Worm (Caenorhabditis elegans): ENCODE data around the gene nas-9.

The nas-9 gene

DNA sequence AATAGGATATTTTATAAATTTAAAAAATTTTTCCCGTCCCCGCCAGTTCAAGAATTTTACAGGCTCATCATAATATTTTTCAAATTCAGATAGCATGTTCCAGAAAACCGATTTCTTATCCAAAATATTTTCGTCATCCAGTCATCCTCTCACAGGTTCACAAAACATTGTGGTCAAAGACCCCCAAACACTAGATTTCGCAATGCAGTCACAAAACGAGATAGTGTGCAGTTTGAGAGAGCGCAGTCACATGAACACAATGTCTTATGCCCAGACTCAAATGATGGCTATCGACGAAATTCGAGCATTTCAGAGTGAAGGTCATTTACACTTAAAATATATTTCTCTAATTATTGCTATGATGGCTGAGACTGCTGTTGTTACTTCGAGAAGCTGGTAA lies 4.8 kb upstream of the nas-9 start, which contains the start of gene abhd-5.2 (continued):
- TF ChIP-seq dpl-1 (GFP tag; optimal IDR thresholded peaks at IDR 0.05), result peak; percentile 35 to 52 (median 38)
- TF ChIP-seq nhr-11 (tag; optimal IDR thresholded peaks at IDR 0.05), result peak; percentile 43
- no peak for TF ChIP-seq hlh-17 (GFP tag; optimal IDR thresholded peaks at IDR 0.05; ENCODE audit: borderline replicate concordance)
- TF ChIP-seq skn-1 (tag; optimal IDR thresholded peaks at IDR 0.05), result peak; percentile 79
- TF ChIP-seq C04F5.9 (tag; optimal IDR thresholded peaks at IDR 0.05), result no peak
- TF ChIP-seq nhr-76 (tag; optimal IDR thresholded peaks at IDR 0.05), result no peak
- no peak for TF ChIP-seq hlh-4 (tag; optimal IDR thresholded peaks at IDR 0.05)
- peak; percentile 78 for TF ChIP-seq snu-23 (GFP tag; optimal IDR thresholded peaks at IDR 0.05)
- TF ChIP-seq jun-1 (tag; optimal IDR thresholded peaks at IDR 0.05), result peak; percentile 32
- TF ChIP-seq mep-1 (tag; optimal IDR thresholded peaks at IDR 0.05), result peak; percentile 70
- TF ChIP-seq tbx-2 (tag; optimal IDR thresholded peaks at IDR 0.05), result peak; percentile 35
- peak; percentile 39 to 55 for TF ChIP-seq lsy-2 (tag; optimal IDR thresholded peaks at IDR 0.05)
- peak; percentile 14 for TF ChIP-seq xbp-1 (tag; optimal IDR thresholded peaks at IDR 0.05)
- no peak for TF ChIP-seq grh-1 (GFP tag; IDR thresholded peaks at IDR 0.05)
- no peak for TF ChIP-seq efl-3 (GFP tag; optimal IDR thresholded peaks at IDR 0.05)
- TF ChIP-seq dsc-1 (tag; optimal IDR thresholded peaks at IDR 0.05), result peak; percentile 7
- no peak for TF ChIP-seq ceh-63 (GFP tag; optimal IDR thresholded peaks at IDR 0.05)
- no peak; the same call in 1 of the 2 replicates for TF ChIP-seq nhr-19 (GFP tag; conservative IDR thresholded peaks at IDR 0.05)
- TF ChIP-seq ama-1 (optimal IDR thresholded peaks at IDR 0.05), result no peak
- TF ChIP-seq ceh-90 (tag; optimal IDR thresholded peaks at IDR 0.05), result no peak
- TF ChIP-seq elt-2 (tag; optimal IDR thresholded peaks at IDR 0.05), result no peak
- no peak for TF ChIP-seq ceh-88 (GFP tag; IDR thresholded peaks at IDR 0.05)
- no peak for TF ChIP-seq fkh-4 (tag; optimal IDR thresholded peaks at IDR 0.05; ENCODE audit: borderline replicate concordance)
- TF ChIP-seq fkh-8 (tag; optimal IDR thresholded peaks at IDR 0.05), result peak; percentile 57
- TF ChIP-seq nhr-77 (tag; optimal IDR thresholded peaks at IDR 0.05), result no peak
- TF ChIP-seq pqm-1 (tag; optimal IDR thresholded peaks at IDR 0.05), result no peak
- no peak for TF ChIP-seq unc-62 (GFP tag; optimal IDR thresholded peaks at IDR 0.05)
- TF ChIP-seq lin-35 (GFP tag; optimal IDR thresholded peaks at IDR 0.05), result peak; percentile 46 to 76
- peak in 1 of 2 experiments; percentile 59 for TF ChIP-seq mdl-1 (tag; optimal IDR thresholded peaks at IDR 0.05)
- no peak for TF ChIP-seq pag-3 (tag; optimal IDR thresholded peaks at IDR 0.05; ENCODE audit: borderline replicate concordance, insufficient read depth)
- peak; percentile 89 for TF ChIP-seq lin-14 (GFP tag; optimal IDR thresholded peaks at IDR 0.05)
- peak; percentile 15 for TF ChIP-seq unc-86 (tag; optimal IDR thresholded peaks at IDR 0.05)
- peak; percentile 21 for TF ChIP-seq nhr-90 (tag; optimal IDR thresholded peaks at IDR 0.05; ENCODE audit: poor library complexity)
- no peak for TF ChIP-seq Y116A8C.19 (tag; optimal IDR thresholded peaks at IDR 0.05; ENCODE audit: borderline replicate concordance)
- TF ChIP-seq lin-13 (GFP tag; optimal IDR thresholded peaks at IDR 0.05), result no peak
- TF ChIP-seq irx-1 (tag; optimal IDR thresholded peaks at IDR 0.05), result no peak

ce11 chrV:4842544-4842943 lies 2.7 kb upstream of the nas-9 start, which contains the start of the genes cwp-2 and cwp-3:
cwp-2 (minus strand) TSS chrV:4842644.
cwp-3 (plus strand) TSS chrV:4842836.
- TF ChIP-seq sup-37 (GFP tag; optimal IDR thresholded peaks at IDR 0.05) (no peak), fos-1 (tag; optimal IDR thresholded peaks at IDR 0.05) (no peak), hlh-17 (GFP tag; optimal IDR thresholded peaks at IDR 0.05; ENCODE audit: borderline replicate concordance) (no peak), nhr-11 (tag; optimal IDR thresholded peaks at IDR 0.05) (no peak), tlp-1 (tag; optimal IDR thresholded peaks at IDR 0.05) (no peak), unc-62 (GFP tag; optimal IDR thresholded peaks at IDR 0.05) (no peak), ets-5 (GFP tag; IDR thresholded peaks at IDR 0.05) (no peak), fkh-10 (GFP tag; optimal IDR thresholded peaks at IDR 0.05) (no peak), nhr-84 (tag; optimal IDR thresholded peaks at IDR 0.05) (no peak), nhr-47 (tag; optimal IDR thresholded peaks at IDR 0.05) (no peak), ztf-11 (tag; optimal IDR thresholded peaks at IDR 0.05) (no peak), lsy-2 (tag; optimal IDR thresholded peaks at IDR 0.05) (no peak), egl-27 (tag; optimal IDR thresholded peaks at IDR 0.05) (no peak), dpl-1 (GFP tag; optimal IDR thresholded peaks at IDR 0.05) (no peak), grh-1 (GFP tag; IDR thresholded peaks at IDR 0.05) (no peak), xbp-1 (tag; optimal IDR thresholded peaks at IDR 0.05) (no peak), nhr-20 (tag; optimal IDR thresholded peaks at IDR 0.05) (no peak), nhr-12 (tag; optimal IDR thresholded peaks at IDR 0.05) (no peak), lir-3 (tag; optimal IDR thresholded peaks at IDR 0.05; ENCODE audit: poor library complexity) (no peak), pqm-1 (tag; optimal IDR thresholded peaks at IDR 0.05) (no peak)

All from whole organism, L1 larva.